Worm (Caenorhabditis elegans) whole organism, young adult: ENCODE data around the gene mig-10.

Experiments used
- B0019.2 ChIP-seq: fragments of 200-800 bp; sonication (Bioruptor generic); conservative IDR thresholded peaks from 2 replicates; pipeline ENCODE4 v1.3.6; 2022; ENCODE audit warnings: missing genetic modification reagents, missing genetic modification characterization, missing compliant biosample characterization
- C06A6.2 ChIP-seq: fragments of 200-800 bp; sonication (Bioruptor generic); conservative IDR thresholded peaks from 2 replicates; pipeline ENCODE4 v1.3.6; 2022; ENCODE audit warnings: missing genetic modification characterization, missing compliant biosample characterization
- D2030.7 ChIP-seq: fragments of 200-800 bp; sonication (Bioruptor generic); IDR thresholded peaks from 2 replicates; pipeline ENCODE4 v1.3.6; 2022; ENCODE audit warnings: missing genetic modification reagents, missing genetic modification characterization, missing compliant biosample characterization
- F52B5.7 ChIP-seq: sonication (generic microtip); optimal IDR thresholded peaks from 2 replicates; lab custom pipeline; 2016; ENCODE audit warnings: mild to moderate bottlenecking, missing genetic modification characterization, missing compliant biosample characterization
- F57C9.4 ChIP-seq: sonication (generic microtip); optimal IDR thresholded peaks from 2 replicates; lab custom pipeline; 2017; ENCODE audit warnings: mild to moderate bottlenecking, missing genetic modification characterization, missing compliant biosample characterization
- Y53G8AR.9 ChIP-seq: fragments of 200-800 bp; sonication (Bioruptor generic); conservative IDR thresholded peaks from 2 replicates; pipeline ENCODE4 v1.3.6; 2022; ENCODE audit warnings: missing genetic modification reagents, missing genetic modification characterization, missing compliant biosample characterization
- Y56A3A.18 ChIP-seq: fragments of 200-800 bp; sonication (Bioruptor generic); IDR thresholded peaks from 2 replicates; pipeline ENCODE4 v1.3.6; 2022; ENCODE audit warnings: missing genetic modification reagents, missing genetic modification characterization, missing compliant biosample characterization
- Y67H2A.10 ChIP-seq: fragments of 200-800 bp; sonication (Bioruptor generic); conservative IDR thresholded peaks from 2 replicates; pipeline ENCODE4 v1.3.6; 2022; ENCODE audit warnings: missing genetic modification reagents, missing genetic modification characterization, missing compliant biosample characterization
- Y79H2A.3 ChIP-seq: fragments of 200-800 bp; sonication (Bioruptor generic); conservative IDR thresholded peaks from 2 replicates; pipeline ENCODE4 v1.3.6; 2022; ENCODE audit warnings: missing genetic modification reagents, missing genetic modification characterization, missing compliant biosample characterization
- akir-1 ChIP-seq: fragments of 200-800 bp; sonication (Bioruptor generic); optimal IDR thresholded peaks from 2 replicates; lab custom pipeline; 2018; ENCODE audit warnings: mild to moderate bottlenecking, missing genetic modification characterization, moderate library complexity, missing compliant biosample characterization
- aptf-3 ChIP-seq: fragments of 200-800 bp; sonication (Bioruptor generic); IDR thresholded peaks from 2 replicates; pipeline ENCODE4 v1.3.6; 2022; ENCODE audit warnings: missing genetic modification characterization, missing compliant biosample characterization
- attf-5 ChIP-seq: fragments of 200-800 bp; sonication (Bioruptor generic); optimal IDR thresholded peaks from 2 replicates; lab custom pipeline; 2018; ENCODE audit warnings: mild to moderate bottlenecking, missing genetic modification characterization, missing compliant biosample characterization
- bed-1 ChIP-seq: fragments of 200-800 bp; sonication (Bioruptor generic); IDR thresholded peaks from 2 replicates; pipeline ENCODE4 v1.3.6; 2022; ENCODE audit warnings: missing genetic modification reagents, missing genetic modification characterization, missing compliant biosample characterization
- ccch-3 ChIP-seq: fragments of 200-800 bp; sonication (Bioruptor generic); optimal IDR thresholded peaks from 2 replicates; lab custom pipeline; 2018; ENCODE audit warnings: mild to moderate bottlenecking, missing genetic modification characterization, missing compliant biosample characterization
- cebp-1 ChIP-seq, 2 experiments: fragments of 200-800 bp in 1 of 2; sonication (Bioruptor generic) in 1 of 2; sonication (generic microtip) in 1 of 2; IDR thresholded peaks in 1 of 2; optimal IDR thresholded peaks in 1 of 2; 2 replicates each; pipeline versions ENCODE4 v1.3.6 to Lab custom; 2017 to 2022; ENCODE audit warnings: missing compliant biosample characterization in 2 of 2, missing genetic modification characterization in 2 of 2, mild to moderate bottlenecking in 1 of 2, missing genetic modification reagents in 1 of 2, moderate library complexity in 1 of 2
- ceh-100 ChIP-seq: fragments of 200-800 bp; sonication (Bioruptor generic); IDR thresholded peaks from 2 replicates; pipeline ENCODE4 v1.3.6; 2022; ENCODE audit warnings: missing genetic modification reagents, missing genetic modification characterization, missing compliant biosample characterization
- ceh-27 ChIP-seq: fragments of 200-800 bp; sonication (Bioruptor generic); optimal IDR thresholded peaks from 2 replicates; lab custom pipeline; 2018; ENCODE audit warnings: mild to moderate bottlenecking, missing genetic modification characterization, moderate library complexity, missing compliant biosample characterization
- egl-18 ChIP-seq: fragments of 200-800 bp; sonication (Bioruptor generic); IDR thresholded peaks from 2 replicates; pipeline ENCODE4 v1.3.6; 2022; ENCODE audit warnings: missing genetic modification reagents, missing genetic modification characterization, missing compliant biosample characterization
- egrh-3 ChIP-seq: fragments of 200-800 bp; sonication (Bioruptor generic); IDR thresholded peaks from 2 replicates; pipeline ENCODE4 v1.3.6; 2022; ENCODE audit warnings: missing genetic modification reagents, missing genetic modification characterization, missing compliant biosample characterization
- ekl-4 ChIP-seq: fragments of 200-800 bp; sonication (Bioruptor generic); IDR thresholded peaks from 2 replicates; pipeline ENCODE4 v1.3.6; 2022; ENCODE audit warnings: missing genetic modification reagents, missing genetic modification characterization, missing compliant biosample characterization
- fkh-3 ChIP-seq: sonication (generic microtip); optimal IDR thresholded peaks from 2 replicates; lab custom pipeline; 2016; ENCODE audit warnings: mild to moderate bottlenecking, missing genetic modification characterization, missing compliant biosample characterization
- hrde-1 ChIP-seq: sonication (generic microtip); optimal IDR thresholded peaks from 2 replicates; lab custom pipeline; 2016; ENCODE audit warnings: missing genetic modification characterization, mild to moderate bottlenecking, missing compliant biosample characterization, moderate library complexity, missing genotype, missing genetic modification reagents, borderline replicate concordance
- lag-1 ChIP-seq: fragments of 200-800 bp; sonication (Bioruptor generic); IDR thresholded peaks from 2 replicates; pipeline ENCODE4 v1.3.6; 2022; ENCODE audit warnings: missing genetic modification reagents, missing genetic modification characterization, missing compliant biosample characterization
- let-526 ChIP-seq: fragments of 200-800 bp; sonication (Bioruptor generic); IDR thresholded peaks from 2 replicates; pipeline ENCODE4 v1.3.6; 2022; ENCODE audit warnings: missing genetic modification reagents, missing genetic modification characterization, missing compliant biosample characterization
- let-607 ChIP-seq, 2 experiments: fragments of 200-800 bp in 1 of 2; sonication (Bioruptor generic) in 1 of 2; sonication (generic microtip) in 1 of 2; optimal IDR thresholded peaks; 2 replicates each; lab custom pipeline; 2016 to 2018; ENCODE audit warnings: mild to moderate bottlenecking in 2 of 2, missing compliant biosample characterization in 2 of 2, missing genetic modification characterization in 2 of 2, moderate library complexity in 2 of 2, missing genotype in 1 of 2
- lin-26 ChIP-seq: fragments of 200-800 bp; sonication (Bioruptor generic); IDR thresholded peaks from 2 replicates; pipeline ENCODE4 v1.3.6; 2022; ENCODE audit warnings: missing genetic modification reagents, missing genetic modification characterization, missing compliant biosample characterization
- lin-35 ChIP-seq, 3 experiments: fragments of 150-350 bp in 2 of 3; sonication (generic microtip) in 1 of 3; optimal IDR thresholded peaks; 2 replicates each; lab custom pipeline; 2014 to 2018; ENCODE audit warnings: missing biosample characterization in 3 of 3, missing genetic modification characterization in 3 of 3, missing genetic modification reagents in 3 of 3
- lin-54 ChIP-seq: fragments of 200-800 bp; sonication (Bioruptor generic); optimal IDR thresholded peaks from 2 replicates; lab custom pipeline; 2018; ENCODE audit warnings: mild to moderate bottlenecking, missing genetic modification characterization, missing compliant biosample characterization
- lir-1 ChIP-seq: fragments of 200-800 bp; sonication (Bioruptor generic); conservative IDR thresholded peaks from 2 replicates; pipeline ENCODE4 v1.3.6; 2022; ENCODE audit warnings: missing genetic modification reagents, missing genetic modification characterization, missing compliant biosample characterization
- lsl-1 ChIP-seq: fragments of 200-800 bp; sonication (Bioruptor generic); optimal IDR thresholded peaks from 2 replicates; lab custom pipeline; 2018; ENCODE audit warnings: mild to moderate bottlenecking, missing genetic modification characterization, moderate library complexity, missing compliant biosample characterization
- lsy-27 ChIP-seq: sonication (generic microtip); optimal IDR thresholded peaks from 2 replicates; lab custom pipeline; 2017; ENCODE audit warnings: missing genetic modification characterization, mild to moderate bottlenecking, missing compliant biosample characterization, antibody characterized with exemption, missing genotype, borderline replicate concordance; ENCODE audit not compliant: insufficient read depth
- madf-10 ChIP-seq: sonication (generic microtip); optimal IDR thresholded peaks from 2 replicates; lab custom pipeline; 2016; ENCODE audit warnings: mild to moderate bottlenecking, missing genetic modification characterization, missing compliant biosample characterization
- mes-4 ChIP-seq: sonication (generic microtip); optimal IDR thresholded peaks from 2 replicates; lab custom pipeline; 2016; ENCODE audit warnings: missing genotype, missing genetic modification characterization, missing compliant biosample characterization
- nfya-2 ChIP-seq: fragments of 200-800 bp; sonication (Bioruptor generic); IDR thresholded peaks from 2 replicates; pipeline ENCODE4 v1.3.6; 2022; ENCODE audit warnings: missing genetic modification reagents, missing genetic modification characterization, missing compliant biosample characterization
- pha-4 ChIP-seq: fragments of 150-350 bp; sonication (generic microtip); optimal IDR thresholded peaks from 2 replicates; lab custom pipeline; 2014; ENCODE audit warnings: missing biosample characterization, missing genetic modification reagents, missing genetic modification characterization
- rec-8 ChIP-seq, 2 experiments: sonication (generic microtip); optimal IDR thresholded peaks; 2 replicates each; lab custom pipeline; 2016; ENCODE audit warnings: mild to moderate bottlenecking in 2 of 2, missing genetic modification characterization in 2 of 2, missing genetic modification reagents in 2 of 2, missing genotype in 2 of 2, missing biosample characterization in 1 of 2, missing compliant biosample characterization in 1 of 2, moderate library complexity in 1 of 2
- rpc-1 ChIP-seq, 2 experiments: fragments of 150-350 bp in 1 of 2; sonication (generic microtip) in 1 of 2; optimal IDR thresholded peaks; 2 replicates each; lab custom pipeline; 2014 to 2018; ENCODE audit warnings: missing biosample characterization in 1 of 2, missing genetic modification characterization in 1 of 2, missing genetic modification reagents in 1 of 2, missing genotype in 1 of 2
- sdz-38 ChIP-seq: sonication (generic microtip); optimal IDR thresholded peaks from 2 replicates; lab custom pipeline; 2016; ENCODE audit warnings: missing genotype, missing genetic modification characterization, missing compliant biosample characterization
- snpc-4 ChIP-seq, 5 experiments: fragments of 150-350 bp in 1 of 5; sonication (generic microtip) in 4 of 5; optimal IDR thresholded peaks; 2 replicates each; lab custom pipeline; 2014 to 2018; ENCODE audit warnings: missing genetic modification characterization in 5 of 5, missing biosample characterization in 3 of 5, antibody characterized with exemption in 2 of 5, mild to moderate bottlenecking in 2 of 5, missing compliant biosample characterization in 2 of 5, missing genotype in 2 of 5, moderate library complexity in 2 of 5, missing genetic modification reagents in 1 of 5
- unc-130 ChIP-seq: sonication (generic microtip); optimal IDR thresholded peaks from 2 replicates; lab custom pipeline; 2016; ENCODE audit warnings: missing genetic modification reagents, missing genetic modification characterization, missing compliant biosample characterization
- unc-62 ChIP-seq: fragments of 150-350 bp; optimal IDR thresholded peaks from 2 replicates; lab custom pipeline; 2014; ENCODE audit warnings: missing biosample characterization, missing genetic modification reagents, missing genetic modification characterization
- zim-3 ChIP-seq: sonication (generic microtip); optimal IDR thresholded peaks from 2 replicates; lab custom pipeline; 2017; ENCODE audit warnings: mild to moderate bottlenecking, missing genetic modification characterization, moderate library complexity, missing compliant biosample characterization
- ztf-18 ChIP-seq: sonication (generic microtip); optimal IDR thresholded peaks from 2 replicates; lab custom pipeline; 2016; ENCODE audit warnings: missing genotype, mild to moderate bottlenecking, missing genetic modification characterization, missing compliant biosample characterization
- ztf-25 ChIP-seq: fragments of 200-800 bp; sonication (Bioruptor generic); IDR thresholded peaks from 2 replicates; pipeline ENCODE4 v1.3.6; 2022; ENCODE audit warnings: missing genetic modification reagents, missing genetic modification characterization, missing compliant biosample characterization
- ztf-26 ChIP-seq: sonication (generic microtip); optimal IDR thresholded peaks from 2 replicates; lab custom pipeline; 2017; ENCODE audit warnings: missing genetic modification characterization, missing compliant biosample characterization
- ztf-3 ChIP-seq: fragments of 200-800 bp; sonication (Bioruptor generic); optimal IDR thresholded peaks from 2 replicates; lab custom pipeline; 2018; ENCODE audit warnings: mild to moderate bottlenecking, missing genetic modification characterization, missing compliant biosample characterization
- ztf-6 ChIP-seq: fragments of 200-800 bp; sonication (Bioruptor generic); IDR thresholded peaks from 2 replicates; pipeline ENCODE4 v1.3.6; 2022; ENCODE audit warnings: missing genetic modification reagents, missing genetic modification characterization, missing compliant biosample characterization

mig-10 gene

ce11 chrIII:8355462-8355815 is 76.5 kb downstream of the mig-10 start (continued):
- TF ChIP-seq let-526, result no peak
- no peak for TF ChIP-seq F52B5.7 (tag; lab: Kevin White, UChicago)
- TF ChIP-seq unc-62 (GFP tag; lab: Kevin White, UChicago), result no peak
- no peak for TF ChIP-seq akir-1 (GFP tag; lab: Kevin White, UChicago)
- no peak for TF ChIP-seq let-607 (tag; optimal IDR thresholded peaks at IDR 0.05; lab: Kevin White, UChicago)
- no peak for TF ChIP-seq ztf-25 (GFP tag; lab: Robert Waterston, UW)
- no peak for TF ChIP-seq lag-1 (GFP tag; lab: Robert Waterston, UW)
- peak; percentile 9 for TF ChIP-seq lin-54 (GFP tag; lab: Kevin White, UChicago)
- no peak for TF ChIP-seq attf-5
- no peak for TF ChIP-seq aptf-3
- no peak for TF ChIP-seq ztf-26 (tag; lab: Kevin White, UChicago)
- no peak for TF ChIP-seq snpc-4 (GFP tag; optimal IDR thresholded peaks at IDR 0.05; lab: Kevin White, UChicago)
- TF ChIP-seq snpc-4 (tag; optimal IDR thresholded peaks at IDR 0.05; lab: Kevin White, UChicago), result no peak
- no peak for TF ChIP-seq rpc-1 (optimal IDR thresholded peaks at IDR 0.05; lab: Kevin White, UChicago)
- TF ChIP-seq rpc-1 (tag; optimal IDR thresholded peaks at IDR 0.05; lab: Kevin White, UChicago), result no peak
- TF ChIP-seq madf-10 (tag; lab: Kevin White, UChicago), result no peak
- no peak for TF ChIP-seq lin-35 (GFP tag; optimal IDR thresholded peaks at IDR 0.05; lab: Kevin White, UChicago)
- TF ChIP-seq lin-26 (GFP tag; lab: Robert Waterston, UW), result no peak
- TF ChIP-seq Y53G8AR.9 (GFP tag; lab: Robert Waterston, UW), result no peak
- TF ChIP-seq Y56A3A.18 (GFP tag; lab: Robert Waterston, UW), result no peak
- no peak for TF ChIP-seq fkh-3
- TF ChIP-seq ceh-27 (GFP tag; lab: Kevin White, UChicago), result no peak
- no peak for TF ChIP-seq unc-130 (GFP tag; lab: Kevin White, UChicago)
- TF ChIP-seq F57C9.4 (tag; lab: Kevin White, UChicago), result no peak
- TF ChIP-seq Y79H2A.3 (GFP tag; lab: Robert Waterston, UW), result no peak
- no peak for TF ChIP-seq C06A6.2 (GFP tag; lab: Robert Waterston, UW)
- no peak for TF ChIP-seq lsy-27 (tag; lab: Kevin White, UChicago)
- no peak for TF ChIP-seq egl-18
- no peak for TF ChIP-seq hrde-1 (tag; lab: Kevin White, UChicago)
- TF ChIP-seq nfya-2 (GFP tag; lab: Robert Waterston, UW), result no peak
- no peak for TF ChIP-seq pha-4 (tag; lab: Kevin White, UChicago)
- peak; percentile 61 for TF ChIP-seq lsl-1
- no peak for TF ChIP-seq mes-4 (tag; lab: Kevin White, UChicago)
- no peak for TF ChIP-seq ccch-3
- no peak for TF ChIP-seq bed-1 (GFP tag; lab: Robert Waterston, UW)
- no peak for TF ChIP-seq ztf-6 (GFP tag; lab: Robert Waterston, UW)
- no peak for TF ChIP-seq cebp-1 (GFP tag; IDR thresholded peaks at IDR 0.05; lab: Robert Waterston, UW)
- no peak for TF ChIP-seq cebp-1 (tag; optimal IDR thresholded peaks at IDR 0.05; lab: Kevin White, UChicago)
- TF ChIP-seq rec-8 (tag; optimal IDR thresholded peaks at IDR 0.05; lab: Kevin White, UChicago), result no peak
- no peak for TF ChIP-seq ztf-18 (tag; lab: Kevin White, UChicago)
- no peak for TF ChIP-seq ekl-4
- TF ChIP-seq Y67H2A.10, result no peak
- peak; percentile 67 for TF ChIP-seq D2030.7
- TF ChIP-seq sdz-38, result no peak
- no peak for TF ChIP-seq ztf-3
- no peak for TF ChIP-seq lir-1 (GFP tag; lab: Robert Waterston, UW)
- TF ChIP-seq B0019.2 (GFP tag; lab: Robert Waterston, UW), result peak; percentile 70
- TF ChIP-seq egrh-3 (GFP tag; lab: Robert Waterston, UW), result no peak
- TF ChIP-seq zim-3 (tag; lab: Kevin White, UChicago), result no peak
- no peak for TF ChIP-seq ceh-100 (GFP tag; lab: Robert Waterston, UW)
